Worm (Caenorhabditis elegans) whole organism, young adult: ENCODE results near the gene ent-7.

Experiments
- B0336.3 ChIP-seq: fragments of 200-800 bp; sonication (Bioruptor generic); IDR thresholded peaks from 2 replicates; pipeline ENCODE4 v1.3.6; 2022; ENCODE audit warnings: missing genetic modification characterization, missing compliant biosample characterization
- C06A6.2 ChIP-seq: fragments of 200-800 bp; sonication (Bioruptor generic); conservative IDR thresholded peaks from 2 replicates; pipeline ENCODE4 v1.3.6; 2022; ENCODE audit warnings: missing genetic modification characterization, missing compliant biosample characterization
- C17E4.6 ChIP-seq: fragments of 200-800 bp; sonication (Bioruptor generic); IDR thresholded peaks from 2 replicates; pipeline ENCODE4 v1.3.6; 2022; ENCODE audit warnings: missing genetic modification reagents, missing genetic modification characterization, missing compliant biosample characterization
- F22D6.2 ChIP-seq: sonication (generic microtip); optimal IDR thresholded peaks from 2 replicates; lab custom pipeline; 2016; ENCODE audit warnings: mild to moderate bottlenecking, missing genetic modification characterization, missing compliant biosample characterization
- F23B12.7 ChIP-seq: sonication (generic microtip); optimal IDR thresholded peaks from 2 replicates; lab custom pipeline; 2017; ENCODE audit warnings: missing genetic modification characterization, mild to moderate bottlenecking, missing compliant biosample characterization, antibody characterized with exemption, moderate library complexity; ENCODE audit not compliant: insufficient read depth
- F33H1.4 ChIP-seq: fragments of 200-800 bp; sonication (Bioruptor generic); IDR thresholded peaks from 2 replicates; pipeline ENCODE4 v1.3.6; 2022; ENCODE audit warnings: missing genetic modification reagents, missing genetic modification characterization, missing compliant biosample characterization
- F49E8.2 ChIP-seq: sonication (generic microtip); optimal IDR thresholded peaks from 3 replicates; lab custom pipeline; 2017; ENCODE audit warnings: missing genetic modification characterization, mild to moderate bottlenecking, missing compliant biosample characterization, antibody characterized with exemption, moderate library complexity; ENCODE audit not compliant: insufficient read depth
- F52B5.7 ChIP-seq: sonication (generic microtip); optimal IDR thresholded peaks from 2 replicates; lab custom pipeline; 2016; ENCODE audit warnings: mild to moderate bottlenecking, missing genetic modification characterization, missing compliant biosample characterization
- F55B11.4 ChIP-seq: sonication (generic microtip); optimal IDR thresholded peaks from 2 replicates; lab custom pipeline; 2016; ENCODE audit warnings: missing compliant biosample characterization, missing genetic modification characterization, borderline replicate concordance; ENCODE audit not compliant: insufficient read depth
- Y56A3A.18 ChIP-seq: fragments of 200-800 bp; sonication (Bioruptor generic); IDR thresholded peaks from 2 replicates; pipeline ENCODE4 v1.3.6; 2022; ENCODE audit warnings: missing genetic modification reagents, missing genetic modification characterization, missing compliant biosample characterization
- Y67H2A.10 ChIP-seq: fragments of 200-800 bp; sonication (Bioruptor generic); conservative IDR thresholded peaks from 2 replicates; pipeline ENCODE4 v1.3.6; 2022; ENCODE audit warnings: missing genetic modification reagents, missing genetic modification characterization, missing compliant biosample characterization
- akir-1 ChIP-seq: fragments of 200-800 bp; sonication (Bioruptor generic); optimal IDR thresholded peaks from 2 replicates; lab custom pipeline; 2018; ENCODE audit warnings: mild to moderate bottlenecking, missing genetic modification characterization, moderate library complexity, missing compliant biosample characterization
- aptf-2 ChIP-seq: fragments of 200-800 bp; sonication (Bioruptor generic); conservative IDR thresholded peaks from 2 replicates; pipeline ENCODE4 v1.3.6; 2022; ENCODE audit warnings: missing genetic modification reagents, missing genetic modification characterization, missing compliant biosample characterization
- cebp-1 ChIP-seq, 2 experiments: fragments of 200-800 bp in 1 of 2; sonication (Bioruptor generic) in 1 of 2; sonication (generic microtip) in 1 of 2; IDR thresholded peaks in 1 of 2; optimal IDR thresholded peaks in 1 of 2; 2 replicates each; pipeline versions ENCODE4 v1.3.6 to Lab custom; 2017 to 2022; ENCODE audit warnings: missing compliant biosample characterization in 2 of 2, missing genetic modification characterization in 2 of 2, mild to moderate bottlenecking in 1 of 2, missing genetic modification reagents in 1 of 2, moderate library complexity in 1 of 2
- ceh-100 ChIP-seq: fragments of 200-800 bp; sonication (Bioruptor generic); IDR thresholded peaks from 2 replicates; pipeline ENCODE4 v1.3.6; 2022; ENCODE audit warnings: missing genetic modification reagents, missing genetic modification characterization, missing compliant biosample characterization
- ceh-40 ChIP-seq: fragments of 200-800 bp; sonication (Bioruptor generic); IDR thresholded peaks from 2 replicates; pipeline ENCODE4 v1.3.6; 2022; ENCODE audit warnings: missing genetic modification characterization, missing compliant biosample characterization
- die-1 ChIP-seq: sonication (generic microtip); optimal IDR thresholded peaks from 2 replicates; lab custom pipeline; 2016; ENCODE audit warnings: missing genotype, mild to moderate bottlenecking, missing genetic modification characterization, missing compliant biosample characterization
- dox-1 ChIP-seq: fragments of 200-800 bp; sonication (Bioruptor generic); IDR thresholded peaks from 2 replicates; pipeline ENCODE4 v1.3.6; 2022; ENCODE audit warnings: missing genetic modification reagents, missing genetic modification characterization, missing compliant biosample characterization
- dpff-1 ChIP-seq: sonication (generic microtip); optimal IDR thresholded peaks from 2 replicates; lab custom pipeline; 2017; ENCODE audit warnings: mild to moderate bottlenecking, missing genetic modification characterization, missing compliant biosample characterization
- dpl-1 ChIP-seq: fragments of 150-350 bp; optimal IDR thresholded peaks from 2 replicates; lab custom pipeline; 2014; ENCODE audit warnings: missing biosample characterization, missing genetic modification reagents, missing genetic modification characterization
- egl-44 ChIP-seq: fragments of 200-800 bp; sonication (Bioruptor generic); IDR thresholded peaks from 2 replicates; pipeline ENCODE4 v1.3.6; 2022; ENCODE audit warnings: missing genetic modification reagents, missing genetic modification characterization, missing compliant biosample characterization
- egrh-3 ChIP-seq: fragments of 200-800 bp; sonication (Bioruptor generic); IDR thresholded peaks from 2 replicates; pipeline ENCODE4 v1.3.6; 2022; ENCODE audit warnings: missing genetic modification reagents, missing genetic modification characterization, missing compliant biosample characterization
- ets-4 ChIP-seq: fragments of 200-800 bp; sonication (Bioruptor generic); optimal IDR thresholded peaks from 2 replicates; lab custom pipeline; 2018; ENCODE audit warnings: mild to moderate bottlenecking, missing genetic modification characterization, missing compliant biosample characterization
- fkh-3 ChIP-seq: sonication (generic microtip); optimal IDR thresholded peaks from 2 replicates; lab custom pipeline; 2016; ENCODE audit warnings: mild to moderate bottlenecking, missing genetic modification characterization, missing compliant biosample characterization
- gei-17 ChIP-seq: fragments of 200-800 bp; sonication (Bioruptor generic); optimal IDR thresholded peaks from 2 replicates; lab custom pipeline; 2018; ENCODE audit warnings: mild to moderate bottlenecking, missing genetic modification characterization, missing compliant biosample characterization
- him-1 ChIP-seq: sonication (generic microtip); optimal IDR thresholded peaks from 2 replicates; lab custom pipeline; 2016; ENCODE audit warnings: missing genotype, missing genetic modification reagents, missing genetic modification characterization, missing compliant biosample characterization
- hmg-1.2 ChIP-seq: fragments of 200-800 bp; sonication (Bioruptor generic); IDR thresholded peaks from 2 replicates; pipeline ENCODE4 v1.3.6; 2022; ENCODE audit warnings: missing genetic modification reagents, missing genetic modification characterization, missing compliant biosample characterization
- lag-1 ChIP-seq: fragments of 200-800 bp; sonication (Bioruptor generic); IDR thresholded peaks from 2 replicates; pipeline ENCODE4 v1.3.6; 2022; ENCODE audit warnings: missing genetic modification reagents, missing genetic modification characterization, missing compliant biosample characterization
- lin-40 ChIP-seq: sonication (generic microtip); optimal IDR thresholded peaks from 2 replicates; lab custom pipeline; 2016; ENCODE audit warnings: missing genetic modification characterization, mild to moderate bottlenecking, missing compliant biosample characterization, missing genotype, missing genetic modification reagents
- madf-10 ChIP-seq: sonication (generic microtip); optimal IDR thresholded peaks from 2 replicates; lab custom pipeline; 2016; ENCODE audit warnings: mild to moderate bottlenecking, missing genetic modification characterization, missing compliant biosample characterization
- mcd-1 ChIP-seq: fragments of 200-800 bp; sonication (Bioruptor generic); IDR thresholded peaks from 2 replicates; pipeline ENCODE4 v1.3.6; 2022; ENCODE audit warnings: missing genetic modification reagents, missing genetic modification characterization, missing compliant biosample characterization
- mel-28 ChIP-seq: sonication (generic microtip); optimal IDR thresholded peaks from 2 replicates; lab custom pipeline; 2016; ENCODE audit warnings: borderline replicate concordance, mild to moderate bottlenecking, missing genetic modification characterization, missing compliant biosample characterization
- nfya-1 ChIP-seq: sonication (generic microtip); optimal IDR thresholded peaks from 2 replicates; lab custom pipeline; 2017; ENCODE audit warnings: antibody characterized with exemption, missing compliant biosample characterization, missing genetic modification characterization, borderline replicate concordance; ENCODE audit not compliant: insufficient read depth
- nfya-2 ChIP-seq: fragments of 200-800 bp; sonication (Bioruptor generic); IDR thresholded peaks from 2 replicates; pipeline ENCODE4 v1.3.6; 2022; ENCODE audit warnings: missing genetic modification reagents, missing genetic modification characterization, missing compliant biosample characterization
- nfyb-1 ChIP-seq: fragments of 200-800 bp; sonication (Bioruptor generic); IDR thresholded peaks from 2 replicates; pipeline ENCODE4 v1.3.6; 2022; ENCODE audit warnings: missing genetic modification reagents, missing genetic modification characterization, missing compliant biosample characterization
- pha-4 ChIP-seq: fragments of 150-350 bp; sonication (generic microtip); optimal IDR thresholded peaks from 2 replicates; lab custom pipeline; 2014; ENCODE audit warnings: missing biosample characterization, missing genetic modification reagents, missing genetic modification characterization
- rcor-1 ChIP-seq: fragments of 200-800 bp; sonication (Bioruptor generic); IDR thresholded peaks from 2 replicates; pipeline ENCODE4 v1.3.6; 2022; ENCODE audit warnings: missing genetic modification reagents, missing genetic modification characterization, missing compliant biosample characterization
- rec-8 ChIP-seq, 2 experiments: sonication (generic microtip); optimal IDR thresholded peaks; 2 replicates each; lab custom pipeline; 2016; ENCODE audit warnings: mild to moderate bottlenecking in 2 of 2, missing genetic modification characterization in 2 of 2, missing genetic modification reagents in 2 of 2, missing genotype in 2 of 2, missing biosample characterization in 1 of 2, missing compliant biosample characterization in 1 of 2, moderate library complexity in 1 of 2
- sea-2 ChIP-seq: fragments of 200-800 bp; sonication (Bioruptor generic); IDR thresholded peaks from 2 replicates; pipeline ENCODE4 v1.3.6; 2022; ENCODE audit warnings: missing genetic modification characterization, missing compliant biosample characterization
- tbx-9 ChIP-seq: sonication (generic microtip); optimal IDR thresholded peaks from 2 replicates; lab custom pipeline; 2016; ENCODE audit warnings: borderline replicate concordance, missing genetic modification characterization, inconsistent platforms, missing compliant biosample characterization
- zim-3 ChIP-seq: sonication (generic microtip); optimal IDR thresholded peaks from 2 replicates; lab custom pipeline; 2017; ENCODE audit warnings: mild to moderate bottlenecking, missing genetic modification characterization, moderate library complexity, missing compliant biosample characterization
- ztf-6 ChIP-seq: fragments of 200-800 bp; sonication (Bioruptor generic); IDR thresholded peaks from 2 replicates; pipeline ENCODE4 v1.3.6; 2022; ENCODE audit warnings: missing genetic modification reagents, missing genetic modification characterization, missing compliant biosample characterization

ent-7 gene

ce11 chrIV:9998487-9999218 lies 18.4 kb upstream of the ent-7 start, which contains the start of gene pyp-1 (continued):
- TF ChIP-seq rec-8 (tag; optimal IDR thresholded peaks at IDR 0.05; lab: Kevin White, UChicago) (no peak), C17E4.6 (GFP tag; lab: Robert Waterston, UW) (no peak), F33H1.4 (GFP tag; lab: Robert Waterston, UW) (peak; percentile 46; the same call in 1 of the 2 replicates), dpff-1 (tag; lab: Kevin White, UChicago) (no peak), F22D6.2 (tag; lab: Kevin White, UChicago) (no peak), C06A6.2 (GFP tag; lab: Robert Waterston, UW) (no peak), him-1 (tag; lab: Kevin White, UChicago) (no peak), akir-1 (GFP tag; lab: Kevin White, UChicago) (no peak), rcor-1 (0 out of 2 replicates have a peak, but pooled peaks have one; percentile 24), nfya-1 (tag; lab: Kevin White, UChicago) (no peak), gei-17 (no peak), mel-28 (tag; lab: Kevin White, UChicago) (no peak), nfyb-1 (GFP tag; lab: Robert Waterston, UW) (no peak), Y56A3A.18 (GFP tag; lab: Robert Waterston, UW) (no peak), egl-44 (GFP tag; lab: Robert Waterston, UW) (no peak), cebp-1 (GFP tag; IDR thresholded peaks at IDR 0.05; lab: Robert Waterston, UW) (no peak), cebp-1 (tag; optimal IDR thresholded peaks at IDR 0.05; lab: Kevin White, UChicago) (peak; percentile 31), fkh-3 (tag; lab: Kevin White, UChicago) (no peak), mcd-1 (GFP tag; lab: Robert Waterston, UW) (0 out of 2 replicates have a peak, but pooled peaks have one; percentile 4), madf-10 (tag; lab: Kevin White, UChicago) (no peak), hmg-1.2 (GFP tag; lab: Robert Waterston, UW) (no peak), Y67H2A.10 (GFP tag; lab: Robert Waterston, UW) (no peak), nfya-2 (no peak), ceh-40 (GFP tag; lab: Robert Waterston, UW) (no peak), ceh-100 (GFP tag; lab: Robert Waterston, UW) (no peak), zim-3 (tag; lab: Kevin White, UChicago) (no peak), aptf-2 (GFP tag; lab: Robert Waterston, UW) (no peak), pha-4 (no peak), F52B5.7 (tag; lab: Kevin White, UChicago) (no peak), ets-4 (no peak), ztf-6 (GFP tag; lab: Robert Waterston, UW) (no peak), egrh-3 (GFP tag; lab: Robert Waterston, UW) (no peak), lag-1 (GFP tag; lab: Robert Waterston, UW) (no peak), tbx-9 (tag; lab: Kevin White, UChicago) (no peak), F55B11.4 (tag; lab: Kevin White, UChicago) (no peak), sea-2 (GFP tag; lab: Robert Waterston, UW) (no peak), lin-40 (tag; lab: Kevin White, UChicago) (no peak), F23B12.7 (peak; percentile 17), B0336.3 (GFP tag; lab: Robert Waterston, UW) (no peak), dpl-1 (GFP tag; lab: Kevin White, UChicago) (peak; percentile 23), dox-1 (no peak), die-1 (tag; lab: Kevin White, UChicago) (no peak), F49E8.2 (tag; lab: Kevin White, UChicago) (peak; percentile 8)
- TF ChIP-seq, all 124 proteins: peak for 18
